Worm (Caenorhabditis elegans): ENCODE data around the gene srsy-1.

Gene srsy-1

DNA sequence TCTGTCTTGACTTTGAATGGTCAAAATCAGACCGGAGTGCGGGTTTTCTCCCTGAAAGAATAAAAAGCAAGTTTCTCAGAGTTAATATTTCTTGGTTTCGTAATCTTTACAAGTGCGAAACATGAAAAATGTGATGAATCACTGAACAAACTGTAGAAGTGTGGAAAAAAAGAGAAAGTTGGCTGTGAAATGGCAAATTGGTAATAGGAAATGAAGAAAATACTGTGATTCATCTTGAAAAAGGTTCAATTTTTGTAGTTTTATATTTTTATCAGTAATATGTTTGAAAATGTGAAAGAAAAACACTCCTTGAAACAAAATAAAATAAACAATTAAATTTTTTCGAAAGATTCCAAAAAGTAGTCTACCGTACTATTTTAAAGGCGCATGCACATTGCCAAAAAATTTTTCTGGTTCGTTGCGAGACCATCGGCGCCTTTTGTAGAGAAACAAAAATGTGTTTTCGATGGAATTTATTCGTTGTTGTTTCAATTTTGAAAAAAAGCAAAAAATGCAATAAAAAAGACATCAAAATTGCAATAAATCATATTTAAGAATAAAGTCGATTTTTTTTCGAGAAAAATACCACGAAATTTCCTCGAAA, 24.1 kb upstream of the srsy-1 start, which contains the start of gene pld-1 (continued):
- peak; percentile 43 for TF ChIP-seq snpc-1.3 (tag; optimal IDR thresholded peaks at IDR 0.05; ENCODE audit: insufficient read depth)
- TF ChIP-seq K12H6.12 (tag; optimal IDR thresholded peaks at IDR 0.05): no peak
- no peak for TF ChIP-seq egrh-3 (GFP tag; IDR thresholded peaks at IDR 0.05)
- TF ChIP-seq nhr-80 (tag; optimal IDR thresholded peaks at IDR 0.05): no peak
- peak; percentile 95 for TF ChIP-seq F33H1.4 (GFP tag; IDR thresholded peaks at IDR 0.05)
- no peak for TF ChIP-seq chd-7 (tag; optimal IDR thresholded peaks at IDR 0.05)
- TF ChIP-seq unc-130 (GFP tag; optimal IDR thresholded peaks at IDR 0.05): peak; percentile 3
- no peak for TF ChIP-seq hmg-20 (GFP tag; IDR thresholded peaks at IDR 0.05)
- TF ChIP-seq rpc-1 (optimal IDR thresholded peaks at IDR 0.05): no peak
- no peak for TF ChIP-seq rpc-1 (tag; optimal IDR thresholded peaks at IDR 0.05)
- TF ChIP-seq Y53G8AR.9 (GFP tag; conservative IDR thresholded peaks at IDR 0.05): no peak
- no peak for TF ChIP-seq sptf-2 (GFP tag; optimal IDR thresholded peaks at IDR 0.05)
- TF ChIP-seq let-607 (tag; optimal IDR thresholded peaks at IDR 0.05): no peak
- no peak for TF ChIP-seq hlh-26 (GFP tag; conservative IDR thresholded peaks at IDR 0.05)
- no peak for TF ChIP-seq ceh-27 (GFP tag; optimal IDR thresholded peaks at IDR 0.05)
- no peak for TF ChIP-seq rec-8 (tag; optimal IDR thresholded peaks at IDR 0.05)
- TF ChIP-seq efl-1 (GFP tag; optimal IDR thresholded peaks at IDR 0.05): peak; percentile 80
- TF ChIP-seq fkh-3 (tag; optimal IDR thresholded peaks at IDR 0.05): no peak
- peak; percentile 96 for TF ChIP-seq madf-6 (GFP tag; IDR thresholded peaks at IDR 0.05)
- no peak for TF ChIP-seq Y53F4B.3 (GFP tag; IDR thresholded peaks at IDR 0.05)
- peak; percentile 25 for TF ChIP-seq tbp1 (GFP tag; optimal IDR thresholded peaks at IDR 0.05)
- TF ChIP-seq lag-1 (GFP tag; IDR thresholded peaks at IDR 0.05): no peak
- no peak for TF ChIP-seq F37B4.10 (GFP tag; IDR thresholded peaks at IDR 0.05)
- no peak for TF ChIP-seq cebp-2 (GFP tag; IDR thresholded peaks at IDR 0.05)
- no peak for TF ChIP-seq sea-2 (GFP tag; IDR thresholded peaks at IDR 0.05)
- TF ChIP-seq nfya-2 (GFP tag; IDR thresholded peaks at IDR 0.05): no peak
- TF ChIP-seq hmg-1.2 (GFP tag; IDR thresholded peaks at IDR 0.05): no peak
- TF ChIP-seq akir-1 (GFP tag; optimal IDR thresholded peaks at IDR 0.05): no peak
- TF ChIP-seq nfya-1 (tag; optimal IDR thresholded peaks at IDR 0.05; ENCODE audit: borderline replicate concordance, insufficient read depth): no peak
- TF ChIP-seq lin-40 (tag; optimal IDR thresholded peaks at IDR 0.05): no peak
- no peak for TF ChIP-seq die-1 (tag; optimal IDR thresholded peaks at IDR 0.05)
- no peak for TF ChIP-seq rcor-1 (GFP tag; IDR thresholded peaks at IDR 0.05)
- peak; percentile 93 for TF ChIP-seq xnd-1 (tag; optimal IDR thresholded peaks at IDR 0.05)
- no peak for TF ChIP-seq bed-2 (GFP tag; IDR thresholded peaks at IDR 0.05)
- no peak for TF ChIP-seq T26A5.8 (tag; optimal IDR thresholded peaks at IDR 0.05)
- TF ChIP-seq madf-8 (GFP tag; conservative IDR thresholded peaks at IDR 0.05): peak; percentile 86
- TF ChIP-seq lsl-1 (GFP tag; optimal IDR thresholded peaks at IDR 0.05): peak; percentile 97
- no peak for TF ChIP-seq athp-1 (tag; optimal IDR thresholded peaks at IDR 0.05)
- TF ChIP-seq attf-6 (GFP tag; IDR thresholded peaks at IDR 0.05): no peak
- peak; percentile 89 for TF ChIP-seq ceh-91 (GFP tag; IDR thresholded peaks at IDR 0.05)
- peak; percentile 43 for TF ChIP-seq snpc-1.1 (tag; optimal IDR thresholded peaks at IDR 0.05; ENCODE audit: insufficient read depth)
- no peak for TF ChIP-seq ztf-22 (GFP tag; optimal IDR thresholded peaks at IDR 0.05)
- no peak for TF ChIP-seq cebp-1 (GFP tag; IDR thresholded peaks at IDR 0.05)
- TF ChIP-seq cebp-1 (tag; optimal IDR thresholded peaks at IDR 0.05): no peak
- TF ChIP-seq mel-28 (tag; optimal IDR thresholded peaks at IDR 0.05; ENCODE audit: borderline replicate concordance): no peak
- peak; percentile 76 for TF ChIP-seq snpc-3.4 (tag; optimal IDR thresholded peaks at IDR 0.05)
- TF ChIP-seq ekl-4 (GFP tag; IDR thresholded peaks at IDR 0.05): no peak
- no peak for TF ChIP-seq ZK185.1 (tag; optimal IDR thresholded peaks at IDR 0.05; ENCODE audit: poor library complexity, severe bottlenecking)

All from whole organism, young adult.